Worm (Caenorhabditis elegans) whole organism, L3 larva: ENCODE data around the gene grl-17.

Experiments used
- aly-2 ChIP-seq: fragments of 150-350 bp; optimal IDR thresholded peaks from 2 replicates; lab custom pipeline; 2014; ENCODE audit warnings: missing biosample characterization, missing genetic modification characterization
- ama-1 ChIP-seq: fragments of 150-350 bp; optimal IDR thresholded peaks from 2 replicates; lab custom pipeline; 2018
- ceh-16 ChIP-seq: sonication (generic microtip); optimal IDR thresholded peaks from 2 replicates; lab custom pipeline; 2017; ENCODE audit warnings: missing biosample characterization, missing genetic modification characterization
- daf-12 ChIP-seq: fragments of 150-350 bp; optimal IDR thresholded peaks from 2 replicates; lab custom pipeline; 2014; ENCODE audit warnings: missing biosample characterization, missing genetic modification reagents, missing genetic modification characterization
- egl-27 ChIP-seq: sonication (generic microtip); optimal IDR thresholded peaks from 4 replicates; lab custom pipeline; 2017; ENCODE audit warnings: missing biosample characterization, missing genetic modification reagents, missing genetic modification characterization
- fkh-10 ChIP-seq: sonication (generic microtip); optimal IDR thresholded peaks from 2 replicates; lab custom pipeline; 2017; ENCODE audit warnings: missing biosample characterization, missing genetic modification reagents, missing genetic modification characterization
- fkh-2 ChIP-seq: fragments of 150-350 bp; optimal IDR thresholded peaks from 2 replicates; lab custom pipeline; 2014; ENCODE audit warnings: missing biosample characterization, missing genetic modification reagents, missing genetic modification characterization
- lin-15B ChIP-seq: fragments of 150-350 bp; optimal IDR thresholded peaks from 2 replicates; lab custom pipeline; 2014; ENCODE audit warnings: missing biosample characterization, missing genetic modification characterization
- nfya-1 ChIP-seq: sonication (generic microtip); optimal IDR thresholded peaks from 2 replicates; lab custom pipeline; 2017; ENCODE audit warnings: missing genetic modification characterization, mild to moderate bottlenecking, missing compliant biosample characterization, antibody characterized with exemption, moderate library complexity; ENCODE audit not compliant: insufficient read depth
- nhr-237 ChIP-seq: fragments of 150-350 bp; optimal IDR thresholded peaks from 2 replicates; lab custom pipeline; 2014; ENCODE audit warnings: missing biosample characterization, missing genetic modification characterization
- sea-2 ChIP-seq: fragments of 150-350 bp; sonication (generic microtip); optimal IDR thresholded peaks from 4 replicates; lab custom pipeline; 2014; ENCODE audit warnings: missing biosample characterization, missing genetic modification reagents, missing genetic modification characterization
- skn-1 ChIP-seq: fragments of 150-350 bp; optimal IDR thresholded peaks from 2 replicates; lab custom pipeline; 2014; ENCODE audit warnings: missing biosample characterization, missing genetic modification characterization
- unc-39 ChIP-seq: sonication (generic microtip); optimal IDR thresholded peaks from 4 replicates; lab custom pipeline; 2017; ENCODE audit warnings: missing biosample characterization, missing genetic modification characterization

DNA sequence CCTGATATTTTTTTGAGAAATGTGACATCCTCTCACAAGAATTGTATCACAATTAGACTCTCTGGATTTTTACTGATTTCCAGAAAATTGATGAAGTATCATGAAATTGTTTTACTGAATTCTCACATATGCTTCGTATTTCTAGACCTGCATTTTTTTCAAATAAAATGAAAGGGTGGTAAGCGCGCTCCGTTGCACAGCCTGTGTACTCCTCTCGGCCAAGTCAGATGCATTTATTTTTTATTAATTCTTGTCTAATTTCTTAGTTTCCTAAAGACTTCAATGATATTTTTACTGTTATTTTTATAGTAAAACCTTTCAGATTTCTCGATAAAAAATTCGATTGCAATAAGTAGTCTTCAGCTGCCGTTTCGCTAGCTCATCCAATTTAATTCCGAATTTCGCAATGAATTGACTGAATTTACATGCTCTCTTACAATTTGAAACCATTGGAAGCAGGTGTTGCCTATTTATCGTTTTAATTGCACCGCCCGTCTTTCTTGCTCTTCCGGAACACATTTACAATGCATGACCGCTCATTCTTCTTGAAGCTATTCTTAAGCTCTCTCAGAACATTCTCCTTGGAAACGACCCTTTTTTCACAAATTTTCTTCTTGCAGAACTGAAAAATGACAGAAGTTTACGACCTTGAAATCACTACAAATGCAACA lies 27.9 kb upstream of the grl-17 start, which contains the start of gene tbcb-1:
- TF ChIP-seq aly-2 (tag; lab: Kevin White, UChicago), result no peak
- TF ChIP-seq fkh-10 (GFP tag; lab: Kevin White, UChicago), result no peak
- TF ChIP-seq ama-1 (lab: Kevin White, UChicago), result no peak
- no peak for TF ChIP-seq sea-2
- no peak for TF ChIP-seq unc-39
- TF ChIP-seq ceh-16, result no peak
- no peak for TF ChIP-seq fkh-2 (tag; lab: Kevin White, UChicago)
- no peak for TF ChIP-seq daf-12 (tag; lab: Kevin White, UChicago)
- TF ChIP-seq skn-1 (tag; lab: Kevin White, UChicago), result no peak
- TF ChIP-seq nfya-1 (tag; lab: Kevin White, UChicago), result no peak
- TF ChIP-seq nhr-237 (tag; lab: Kevin White, UChicago), result no peak
- TF ChIP-seq lin-15B (tag; lab: Kevin White, UChicago), result peak; percentile 80
- no peak for TF ChIP-seq egl-27 (tag; lab: Kevin White, UChicago)
